Fruit fly (Drosophila melanogaster) whole organism, wandering third instar larva: Measurements from ENCODE around the gene SrpRalpha.
A peak's percentile ranks its signal among the peaks of the same experiment; 100 is the strongest.

Experiments used
- Abd-B ChIP-seq: fragments of >200 bp; optimal IDR thresholded peaks from 2 replicates; lab custom pipeline; 2017; ENCODE audit warnings: missing biosample characterization, missing genetic modification characterization
- CG32264 ChIP-seq: fragments of 200-800 bp; sonication (Bioruptor generic); optimal IDR thresholded peaks from 2 replicates; lab custom pipeline; 2016; ENCODE audit warnings: missing biosample characterization, missing genetic modification characterization
- CrebA ChIP-seq: fragments of 200-800 bp; sonication (Bioruptor generic); optimal IDR thresholded peaks from 2 replicates; lab custom pipeline; 2016; ENCODE audit warnings: missing biosample characterization, mild to moderate bottlenecking, missing genetic modification characterization, borderline replicate concordance
- Dif ChIP-seq: fragments of 200-275, 200-300 bp; sonication (Bioruptor generic); optimal IDR thresholded peaks from 2 replicates; lab custom pipeline; 2018; ENCODE audit warnings: missing biosample characterization, missing genetic modification characterization; ENCODE audit not compliant: partially characterized antibody
- HLH106 ChIP-seq: fragments of 200-800 bp; optimal IDR thresholded peaks from 3 replicates; lab custom pipeline; 2019; ENCODE audit warnings: missing biosample characterization, mild to moderate bottlenecking, missing genetic modification characterization, moderate library complexity
- Hnf4 ChIP-seq: fragments of 200-800 bp; sonication (Bioruptor generic); optimal IDR thresholded peaks from 2 replicates; lab custom pipeline; 2016; ENCODE audit warnings: missing biosample characterization, mild to moderate bottlenecking, missing genetic modification characterization
- Hr78 ChIP-seq: fragments of >200 bp; optimal IDR thresholded peaks from 2 replicates; lab custom pipeline; 2017; ENCODE audit warnings: missing biosample characterization, missing genetic modification characterization
- Hr83 ChIP-seq: fragments of 200-300 bp; sonication (Bioruptor generic); optimal IDR thresholded peaks from 2 replicates; lab custom pipeline; 2016; ENCODE audit warnings: missing biosample characterization, mild to moderate bottlenecking, missing genetic modification characterization, moderate library complexity; ENCODE audit not compliant: poor library complexity, severe bottlenecking
- Jra ChIP-seq: sonication (Bioruptor generic); optimal IDR thresholded peaks from 2 replicates; lab custom pipeline; 2016; ENCODE audit warnings: missing biosample characterization, missing genetic modification characterization
- Mio ChIP-seq: sonication (Bioruptor generic); optimal IDR thresholded peaks from 2 replicates; lab custom pipeline; 2016; ENCODE audit warnings: missing biosample characterization, missing genetic modification characterization
- Myc ChIP-seq: fragments of >200 bp; optimal IDR thresholded peaks from 2 replicates; lab custom pipeline; 2017
- N ChIP-seq: fragments of >200 bp; optimal IDR thresholded peaks from 2 replicates; lab custom pipeline; 2018; ENCODE audit warnings: missing biosample characterization, missing external identifiers, missing genetic modification characterization
- OdsH ChIP-seq: fragments of 200-800 bp; sonication (Bioruptor generic); optimal IDR thresholded peaks from 2 replicates; lab custom pipeline; 2016; ENCODE audit warnings: missing biosample characterization, mild to moderate bottlenecking, missing genetic modification characterization
- Rel ChIP-seq, 2 experiments: fragments of 200-800 bp; sonication (Bioruptor generic) in 1 of 2; optimal IDR thresholded peaks; 2 replicates in 1 of 2; 3 replicates in 1 of 2; lab custom pipeline; 2016 to 2019; ENCODE audit warnings: mild to moderate bottlenecking in 2 of 2, missing biosample characterization in 2 of 2, missing genetic modification characterization in 2 of 2, moderate library complexity in 1 of 2
- Sp1 ChIP-seq: fragments of 200-800 bp; sonication (Bioruptor generic); optimal IDR thresholded peaks from 3 replicates; lab custom pipeline; 2019; ENCODE audit warnings: missing biosample characterization, mild to moderate bottlenecking, missing genetic modification characterization, moderate library complexity
- Vsx2 ChIP-seq: fragments of 200-300, 225-300 bp; sonication (Bioruptor generic); optimal IDR thresholded peaks from 2 replicates; lab custom pipeline; 2018; ENCODE audit warnings: missing biosample characterization, missing genetic modification characterization; ENCODE audit not compliant: partially characterized antibody
- br ChIP-seq: fragments of 200-800 bp; sonication (Bioruptor generic); optimal IDR thresholded peaks from 2 replicates; lab custom pipeline; 2016; ENCODE audit warnings: missing biosample characterization, missing genetic modification characterization
- brk ChIP-seq: fragments of 200-800 bp; sonication (Bioruptor generic); optimal IDR thresholded peaks from 2 replicates; lab custom pipeline; 2016; ENCODE audit warnings: missing biosample characterization, mild to moderate bottlenecking, missing genetic modification characterization
- dl ChIP-seq, 2 experiments: fragments of 175-275, 200-275 bp in 1 of 2; fragments of 200-275 bp in 1 of 2; sonication (Bioruptor generic); optimal IDR thresholded peaks; lab custom pipeline; 2018; ENCODE audit warnings: mild to moderate bottlenecking in 2 of 2, missing biosample characterization in 2 of 2, missing genetic modification characterization in 2 of 2, moderate library complexity in 2 of 2; ENCODE audit not compliant: partially characterized antibody in 2 of 2, insufficient read depth in 1 of 2
- dsf ChIP-seq: sonication (Bioruptor generic); optimal IDR thresholded peaks from 2 replicates; lab custom pipeline; 2016; ENCODE audit warnings: missing biosample characterization, missing genetic modification characterization, borderline replicate concordance
- foxo ChIP-seq, 2 experiments: fragments of 200-800 bp; sonication (Bioruptor generic); optimal IDR thresholded peaks; 2 replicates in 1 of 2; 3 replicates in 1 of 2; lab custom pipeline; 2016 to 2017; ENCODE audit warnings: missing biosample characterization in 2 of 2, missing genetic modification characterization in 2 of 2
- fru ChIP-seq: fragments of 200-800 bp; sonication (Bioruptor generic); optimal IDR thresholded peaks from 3 replicates; lab custom pipeline; 2016; ENCODE audit warnings: missing biosample characterization, mild to moderate bottlenecking, missing genetic modification characterization
- h ChIP-seq: fragments of 200-800 bp; sonication (Bioruptor generic); optimal IDR thresholded peaks from 3 replicates; lab custom pipeline; 2016; ENCODE audit warnings: missing biosample characterization, mild to moderate bottlenecking, missing genetic modification characterization
- jim ChIP-seq: fragments of 175-275, 200-325 bp; sonication (Bioruptor generic); optimal IDR thresholded peaks from 2 replicates; lab custom pipeline; 2016; ENCODE audit warnings: missing biosample characterization, mild to moderate bottlenecking, missing genetic modification characterization
- lola ChIP-seq: fragments of >200 bp; optimal IDR thresholded peaks from 2 replicates; lab custom pipeline; 2017; ENCODE audit warnings: missing biosample characterization, missing genetic modification characterization
- psq ChIP-seq: fragments of 200-800 bp; sonication (Bioruptor generic); optimal IDR thresholded peaks from 3 replicates; lab custom pipeline; 2017; ENCODE audit warnings: missing biosample characterization, mild to moderate bottlenecking, missing genetic modification characterization, moderate library complexity
- rgr ChIP-seq: fragments of 200-800 bp; sonication (Bioruptor generic); optimal IDR thresholded peaks from 3 replicates; lab custom pipeline; 2016; ENCODE audit warnings: missing biosample characterization, mild to moderate bottlenecking, missing genetic modification characterization
- sage ChIP-seq: fragments of 200-800 bp; sonication (Bioruptor generic); optimal IDR thresholded peaks from 2 replicates; lab custom pipeline; 2016; ENCODE audit warnings: missing biosample characterization, mild to moderate bottlenecking, missing genetic modification characterization
- tai ChIP-seq: sonication (Bioruptor generic); optimal IDR thresholded peaks from 2 replicates; lab custom pipeline; 2016; ENCODE audit warnings: missing biosample characterization, missing genetic modification characterization
- woc ChIP-seq: sonication (Bioruptor generic); optimal IDR thresholded peaks from 2 replicates; lab custom pipeline; 2016; ENCODE audit warnings: missing biosample characterization, mild to moderate bottlenecking, missing genetic modification characterization

The SrpRalpha gene

DNA sequence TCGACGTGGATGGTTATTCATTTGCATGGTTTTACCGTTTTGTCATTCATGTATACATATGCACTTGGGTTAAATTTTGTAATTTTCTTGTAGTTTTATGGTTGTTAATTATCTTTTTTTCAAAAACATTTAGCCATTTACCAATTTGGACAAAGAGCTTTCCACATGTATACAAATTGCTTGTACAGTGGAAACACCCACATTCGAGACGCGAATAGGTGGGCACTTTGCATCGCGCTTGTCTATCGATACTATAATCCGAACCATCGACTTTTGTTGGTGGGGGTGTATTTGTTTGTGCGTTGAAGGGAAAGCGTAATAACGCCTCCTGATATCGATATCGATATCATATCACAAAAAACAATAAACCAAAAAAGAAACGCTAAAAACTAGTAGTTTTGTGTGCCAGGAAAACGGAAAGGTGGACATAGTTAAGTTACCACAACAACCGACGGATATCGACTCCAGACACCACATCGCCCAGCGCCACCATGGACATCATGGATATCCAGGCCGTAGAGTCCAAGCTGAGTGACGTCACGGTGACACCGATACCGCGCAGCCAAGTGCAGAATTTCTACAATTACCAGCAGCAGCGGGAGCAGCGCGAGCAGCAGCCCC is 8.8 kb upstream of the SrpRalpha start, which contains the start of gene CDK2AP1:
Gene CDK2AP1 (plus strand): TSS at position 294 of the 621 bp plus-strand sequence.
- TF ChIP-seq Rel (GFP tag; optimal IDR thresholded peaks at IDR 0.05; lab: Kevin White, UChicago) (no peak), Rel (tag; optimal IDR thresholded peaks at IDR 0.05; lab: Kevin White, UChicago) (peak; percentile 15), h (GFP tag; lab: Kevin White, UChicago) (peak; percentile 5), N (peak; percentile 82), HLH106 (peak; percentile 25), woc (GFP tag; lab: Kevin White, UChicago) (peak; percentile 53), dsf (GFP tag; lab: Kevin White, UChicago) (no peak), Abd-B (no peak), Hr78 (peak; percentile 75)

dm6 chrX:11136587-11137512 is 8.0 kb upstream of the SrpRalpha start, which contains the start of gene Klp10A:
Klp10A (minus strand) TSS chrX:11137118.
- TF ChIP-seq sage (GFP tag; lab: Kevin White, UChicago) (no peak), tai (GFP tag; lab: Kevin White, UChicago) (no peak), jim (no peak), brk (GFP tag; lab: Kevin White, UChicago) (no peak), Myc (lab: Kevin White, UChicago) (peak; percentile 25), lola (GFP tag; lab: Kevin White, UChicago) (no peak), dl (GFP tag; optimal IDR thresholded peaks at IDR 0.05; lab: Kevin White, UChicago; ENCODE audit: insufficient read depth in 1 of 2, partially characterized antibody in 2 of 2) (no peak), dsf (GFP tag; lab: Kevin White, UChicago) (no peak), Hr78 (no peak), fru (GFP tag; lab: Kevin White, UChicago) (peak; percentile 36), Hnf4 (GFP tag; lab: Kevin White, UChicago) (no peak), h (GFP tag; lab: Kevin White, UChicago) (no peak), br (GFP tag; lab: Kevin White, UChicago) (peak; percentile 21), CG32264 (GFP tag; lab: Kevin White, UChicago) (no peak), Abd-B (no peak), Sp1 (GFP tag; lab: Kevin White, UChicago) (no peak), Dif (GFP tag; lab: Kevin White, UChicago) (no peak), Rel (GFP tag; optimal IDR thresholded peaks at IDR 0.05; lab: Kevin White, UChicago) (no peak), Rel (tag; optimal IDR thresholded peaks at IDR 0.05; lab: Kevin White, UChicago) (peak; percentile 22), foxo (GFP tag; optimal IDR thresholded peaks at IDR 0.05; lab: Kevin White, UChicago) (peak in 1 of 2 experiments; percentile 56), N (peak; percentile 28), OdsH (GFP tag; lab: Kevin White, UChicago) (no peak), rgr (peak; percentile 51), psq (no peak), HLH106 (peak; percentile 38)
- TF ChIP-seq, all 38 proteins: peak for 8

- no peak for TF ChIP-seq woc (GFP tag; lab: Kevin White, UChicago)
- TF ChIP-seq Rel (GFP tag; optimal IDR thresholded peaks at IDR 0.05; lab: Kevin White, UChicago), result no peak
- TF ChIP-seq Rel (tag; optimal IDR thresholded peaks at IDR 0.05; lab: Kevin White, UChicago), result no peak
- TF ChIP-seq Myc (lab: Kevin White, UChicago), result no peak
- no peak for TF ChIP-seq CrebA (GFP tag; lab: Kevin White, UChicago)
- TF ChIP-seq tai (GFP tag; lab: Kevin White, UChicago), result no peak
- no peak for TF ChIP-seq OdsH (GFP tag; lab: Kevin White, UChicago)
- TF ChIP-seq Vsx2 (GFP tag; lab: Kevin White, UChicago), result no peak
- no peak for TF ChIP-seq Dif (GFP tag; lab: Kevin White, UChicago)
- no peak for TF ChIP-seq br (GFP tag; lab: Kevin White, UChicago)
- TF ChIP-seq Mio (GFP tag; lab: Kevin White, UChicago), result no peak
- TF ChIP-seq Jra (GFP tag; lab: Kevin White, UChicago), result no peak
- no peak for TF ChIP-seq HLH106
- TF ChIP-seq fru (GFP tag; lab: Kevin White, UChicago), result no peak
- TF ChIP-seq brk (GFP tag; lab: Kevin White, UChicago), result no peak
- TF ChIP-seq Hr83, result no peak
- TF ChIP-seq, all 38 proteins: peak for 0
These were observed 7.1 kb upstream of the SrpRalpha start for dm6 chrX:11135840-11136586.
